Fruit fly (Drosophila melanogaster): ENCODE data around the gene CG32022.

The CG32022 gene

DNA sequence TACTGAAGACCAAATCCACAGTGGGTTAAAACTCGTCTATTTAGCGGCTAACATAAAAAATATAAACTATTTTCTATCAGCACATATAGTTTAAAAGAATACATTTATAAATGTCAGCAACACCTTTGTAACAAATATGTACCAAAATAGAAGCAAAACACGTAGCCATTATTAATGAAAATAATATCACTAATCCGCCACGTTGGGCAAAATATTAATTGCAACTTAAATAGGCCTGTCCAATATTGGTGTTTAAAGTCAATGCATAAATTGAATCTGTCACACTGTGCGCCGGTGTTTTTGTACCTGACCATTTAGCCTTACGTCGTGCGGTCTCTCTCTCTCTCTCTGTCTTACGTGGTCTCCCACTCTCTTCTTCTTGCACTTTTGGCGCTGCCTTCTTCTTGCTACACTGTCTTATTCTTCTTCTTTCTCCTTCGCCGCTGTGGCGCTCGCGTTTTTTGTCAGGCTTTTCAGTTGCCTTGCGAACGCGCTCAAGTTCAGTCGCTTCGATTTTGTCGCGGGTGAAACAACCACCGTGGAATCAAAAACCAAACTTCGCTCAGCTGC lies 45.0 kb upstream of the CG32022 start (continued):
- TF ChIP-seq Drgx (GFP tag; IDR thresholded peaks at IDR 0.05) (peak; percentile 94), ems (GFP tag; optimal IDR thresholded peaks at IDR 0.05) (peak; percentile 94), CG7786 (GFP tag; optimal IDR thresholded peaks at IDR 0.05) (peak; percentile 98), az2 (GFP tag; optimal IDR thresholded peaks at IDR 0.05) (peak; percentile 99), Aef1 (GFP tag; IDR thresholded peaks at IDR 0.05) (peak; percentile 98), psq (GFP tag; optimal IDR thresholded peaks at IDR 0.05) (peak; percentile 83), MBD-R2 (GFP tag; IDR thresholded peaks at IDR 0.05) (peak; percentile 90), CG14860 (GFP tag; IDR thresholded peaks at IDR 0.05; ENCODE audit: partially characterized antibody) (peak; percentile 73; the same call in 2 of the 3 replicates), onecut (GFP tag; IDR thresholded peaks at IDR 0.05) (peak; percentile 91), gce (GFP tag; IDR thresholded peaks at IDR 0.05) (peak; percentile 95), CG17359 (tag; optimal IDR thresholded peaks at IDR 0.05) (peak; percentile 95), CG15514 (GFP tag; optimal IDR thresholded peaks at IDR 0.05) (peak; percentile 87), Dfd (GFP tag; optimal IDR thresholded peaks at IDR 0.05) (no peak), Hsf (GFP tag; optimal IDR thresholded peaks at IDR 0.05) (peak; percentile 99), crp (GFP tag; optimal IDR thresholded peaks at IDR 0.05) (peak; percentile 16 to 71), CG17802 (tag; optimal IDR thresholded peaks at IDR 0.05) (peak; percentile 78), Dek (tag; optimal IDR thresholded peaks at IDR 0.05) (peak; percentile 96), D (optimal IDR thresholded peaks at IDR 0.05) (no peak), D (GFP tag; optimal IDR thresholded peaks at IDR 0.05) (peak; percentile 99), Oli (tag; optimal IDR thresholded peaks at IDR 0.05) (peak; percentile 100), oc (tag; optimal IDR thresholded peaks at IDR 0.05) (peak; percentile 96), CkIIα-i1 (GFP tag; IDR thresholded peaks at IDR 0.05) (0 out of 2 replicates have a peak, but pooled peaks have one; percentile 42), amos (GFP tag; IDR thresholded peaks at IDR 0.05; ENCODE audit: partially characterized antibody) (peak; percentile 28; the same call in 1 of the 2 replicates), CG17612 (GFP tag; IDR thresholded peaks at IDR 0.05) (peak; percentile 94), cad (GFP tag; optimal IDR thresholded peaks at IDR 0.05) (no peak), tgo (GFP tag; IDR thresholded peaks at IDR 0.05) (peak; percentile 98), CG11504 (tag; optimal IDR thresholded peaks at IDR 0.05) (peak; percentile 96), CG8478 (optimal IDR thresholded peaks at IDR 0.05) (no peak), zen2 (GFP tag; IDR thresholded peaks at IDR 0.05; ENCODE audit: partially characterized antibody) (no peak), hth (optimal IDR thresholded peaks at IDR 0.05) (no peak), CG5245 (GFP tag; optimal IDR thresholded peaks at IDR 0.05) (peak; percentile 95), Bdp1 (GFP tag; optimal IDR thresholded peaks at IDR 0.05) (peak; percentile 91), sima (GFP tag; optimal IDR thresholded peaks at IDR 0.05) (peak; percentile 65), CG17385 (GFP tag; optimal IDR thresholded peaks at IDR 0.05) (peak; percentile 100), chn (GFP tag; optimal IDR thresholded peaks at IDR 0.05) (peak; percentile 98), Eip74EF (GFP tag; optimal IDR thresholded peaks at IDR 0.05) (peak in 1 of 2 experiments; percentile 93), Atf-2 (GFP tag; optimal IDR thresholded peaks at IDR 0.05) (peak; percentile 99), zen (tag; optimal IDR thresholded peaks at IDR 0.05) (peak; percentile 86), Bteb2 (GFP tag; optimal IDR thresholded peaks at IDR 0.05) (peak; percentile 98), CG6683 (GFP tag; optimal IDR thresholded peaks at IDR 0.05) (peak; percentile 94), Dip2 (GFP tag; IDR thresholded peaks at IDR 0.05) (peak; percentile 78), CG15269 (tag; optimal IDR thresholded peaks at IDR 0.05) (peak; percentile 98), esg (GFP tag; conservative IDR thresholded peaks at IDR 0.05) (peak; percentile 99), lab (GFP tag; optimal IDR thresholded peaks at IDR 0.05) (peak; percentile 98), ash1 (GFP tag; optimal IDR thresholded peaks at IDR 0.05) (no peak), CG3281 (GFP tag; optimal IDR thresholded peaks at IDR 0.05) (peak; percentile 98), Doc2 (GFP tag; IDR thresholded peaks at IDR 0.05) (peak; percentile 91), dmrt99B (tag; optimal IDR thresholded peaks at IDR 0.05) (peak; percentile 99), CG7372 (GFP tag; IDR thresholded peaks at IDR 0.05) (peak; percentile 99), Rx (GFP tag; IDR thresholded peaks at IDR 0.05) (peak; percentile 95)
